Fruit fly (Drosophila melanogaster) whole organism, adult: ENCODE results near the gene wuho.

Experiments
- CG11617 ChIP-seq: fragments of 200-800 bp; sonication (Bioruptor generic); optimal IDR thresholded peaks from 2 replicates; lab custom pipeline; 2017; ENCODE audit warnings: mild to moderate bottlenecking, missing biosample characterization, missing genetic modification reagents, missing genetic modification characterization
- CG12768 ChIP-seq: fragments of 200-800 bp; sonication (Bioruptor generic); optimal IDR thresholded peaks from 2 replicates; lab custom pipeline; 2017; ENCODE audit warnings: missing biosample characterization, missing genetic modification characterization, mild to moderate bottlenecking, moderate library complexity, missing genetic modification reagents
- CG14711 ChIP-seq: fragments of 200-800 bp; sonication (Bioruptor generic); optimal IDR thresholded peaks from 2 replicates; lab custom pipeline; 2018; ENCODE audit warnings: missing biosample characterization, mild to moderate bottlenecking, missing genetic modification characterization, moderate library complexity
- CG1620 ChIP-seq: fragments of 200-800 bp; sonication (Bioruptor generic); optimal IDR thresholded peaks from 2 replicates; lab custom pipeline; 2016; ENCODE audit warnings: missing biosample characterization, missing genetic modification characterization
- CG33017 ChIP-seq: fragments of 200-800 bp; sonication (Bioruptor generic); optimal IDR thresholded peaks from 2 replicates; lab custom pipeline; 2018; ENCODE audit warnings: missing biosample characterization, mild to moderate bottlenecking, missing genetic modification characterization, moderate library complexity
- CG5204 ChIP-seq: fragments of 200-800 bp; sonication (Bioruptor generic); optimal IDR thresholded peaks from 2 replicates; lab custom pipeline; 2016; ENCODE audit warnings: missing biosample characterization, missing genetic modification characterization
- CG7045 ChIP-seq: fragments of 200-800 bp; sonication (Bioruptor generic); optimal IDR thresholded peaks from 2 replicates; lab custom pipeline; 2017; ENCODE audit warnings: missing biosample characterization, mild to moderate bottlenecking, missing genetic modification characterization
- CG7101 ChIP-seq: fragments of 200-800 bp; sonication (Bioruptor generic); optimal IDR thresholded peaks from 2 replicates; lab custom pipeline; 2018; ENCODE audit warnings: missing biosample characterization, mild to moderate bottlenecking, missing genetic modification characterization, moderate library complexity
- Clk ChIP-seq: fragments of 200-800 bp; sonication (Bioruptor generic); optimal IDR thresholded peaks from 2 replicates; lab custom pipeline; 2017; ENCODE audit warnings: missing biosample characterization, missing genetic modification characterization
- Crg-1 ChIP-seq: fragments of 200-800 bp; sonication (Bioruptor generic); optimal IDR thresholded peaks from 2 replicates; lab custom pipeline; 2016; ENCODE audit warnings: missing biosample characterization, missing genetic modification characterization
- Hr96 ChIP-seq: fragments of 200-800 bp; sonication (Bioruptor generic); optimal IDR thresholded peaks from 2 replicates; lab custom pipeline; 2016; ENCODE audit warnings: missing biosample characterization, missing genetic modification characterization
- Mnt ChIP-seq: fragments of 200-800 bp; sonication (Bioruptor generic); optimal IDR thresholded peaks from 2 replicates; lab custom pipeline; 2016; ENCODE audit warnings: missing biosample characterization, mild to moderate bottlenecking, missing genetic modification characterization
- bab1 ChIP-seq: fragments of 200-800 bp; sonication (Bioruptor generic); optimal IDR thresholded peaks from 3 replicates; lab custom pipeline; 2019; ENCODE audit warnings: missing biosample characterization, mild to moderate bottlenecking, missing genetic modification characterization, moderate library complexity
- cic ChIP-seq: fragments of 200-800 bp; sonication (Bioruptor generic); optimal IDR thresholded peaks from 2 replicates; lab custom pipeline; 2017; ENCODE audit warnings: missing biosample characterization, mild to moderate bottlenecking, missing genetic modification characterization, moderate library complexity
- cnc ChIP-seq, 2 experiments: fragments of >200 bp; optimal IDR thresholded peaks; 2 replicates each; lab custom pipeline; 2017
- kay ChIP-seq: fragments of 200-800 bp; sonication (Bioruptor generic); peaks from one replicate; lab custom pipeline; 2016; ENCODE audit warnings: missing biosample characterization, missing genetic modification characterization, borderline replicate concordance
- ovo ChIP-seq: fragments of 200-800 bp; sonication (Bioruptor generic); optimal IDR thresholded peaks from 2 replicates; lab custom pipeline; 2016; ENCODE audit warnings: missing biosample characterization, missing genetic modification characterization
- pad ChIP-seq: fragments of 200-800 bp; sonication (Bioruptor generic); optimal IDR thresholded peaks from 3 replicates; lab custom pipeline; 2017; ENCODE audit warnings: missing biosample characterization, missing genetic modification characterization, mild to moderate bottlenecking, moderate library complexity, missing genetic modification reagents
- tj ChIP-seq: fragments of 200-800 bp; sonication (Bioruptor generic); optimal IDR thresholded peaks from 3 replicates; lab custom pipeline; 2017; ENCODE audit warnings: missing biosample characterization, mild to moderate bottlenecking, missing genetic modification characterization, moderate library complexity
- toe ChIP-seq: fragments of 200-800 bp; sonication (Bioruptor generic); optimal IDR thresholded peaks from 2 replicates; lab custom pipeline; 2016; ENCODE audit warnings: missing biosample characterization, missing genetic modification characterization

wuho gene

dm6 chrX:6267187-6267711 lies 20.7 kb upstream of the wuho start, which contains the start of gene schlank:
schlank (minus strand) TSS chrX:6267228.
- peak; percentile 25 for TF ChIP-seq pad (GFP tag; lab: Kevin White, UChicago)
- no peak for TF ChIP-seq Clk (GFP tag; lab: Kevin White, UChicago)
- TF ChIP-seq CG1620 (GFP tag; lab: Kevin White, UChicago) = peak; percentile 33
- TF ChIP-seq CG11617 (GFP tag; lab: Kevin White, UChicago) = peak; percentile 44
- TF ChIP-seq cic = no peak
- TF ChIP-seq kay (GFP tag; lab: Kevin White, UChicago) = no peak
- TF ChIP-seq Hr96 (GFP tag; lab: Kevin White, UChicago) = no peak
- TF ChIP-seq CG12768 = peak; percentile 36
- TF ChIP-seq CG33017 (tag; lab: Kevin White, UChicago) = no peak
- TF ChIP-seq Mnt (GFP tag; lab: Kevin White, UChicago) = no peak
- TF ChIP-seq Crg-1 = peak; percentile 43
- peak; percentile 46 for TF ChIP-seq CG7101
- TF ChIP-seq toe (GFP tag; lab: Kevin White, UChicago) = peak; percentile 67
- no peak for TF ChIP-seq CG14711 (tag; lab: Kevin White, UChicago)
- TF ChIP-seq CG5204 (GFP tag; lab: Kevin White, UChicago) = no peak
- no peak for TF ChIP-seq tj (GFP tag; lab: Kevin White, UChicago)
- no peak for TF ChIP-seq bab1 (GFP tag; lab: Kevin White, UChicago)
- no peak for TF ChIP-seq CG7045 (GFP tag; lab: Kevin White, UChicago)
- peak; percentile 30 for TF ChIP-seq ovo (GFP tag; lab: Kevin White, UChicago)
- no peak for TF ChIP-seq cnc (optimal IDR thresholded peaks at IDR 0.05; lab: Kevin White, UChicago)

- TF ChIP-seq tj (GFP tag; lab: Kevin White, UChicago) (peak; percentile 87), ovo (GFP tag; lab: Kevin White, UChicago) (no peak)
These were observed 19.9 kb upstream of the wuho start, which contains the start of gene Spt6 for dm6 chrX:6267745-6268582. Spt6 (plus strand) TSS chrX:6267797.

dm6 chrX:6276590-6276989 lies 11.3 kb upstream of the wuho start, which contains the start of gene CG3566:
CG3566 (minus strand) TSS chrX:6276724.
- peak; percentile 3 for TF ChIP-seq CG14711 (tag; lab: Kevin White, UChicago)
- no peak for TF ChIP-seq cic
- TF ChIP-seq cnc (optimal IDR thresholded peaks at IDR 0.05; lab: Kevin White, UChicago) = no peak
- peak; percentile 11 for TF ChIP-seq ovo (GFP tag; lab: Kevin White, UChicago)
- TF ChIP-seq Hr96 (GFP tag; lab: Kevin White, UChicago) = no peak
- TF ChIP-seq kay (GFP tag; lab: Kevin White, UChicago) = peak; percentile 55
- no peak for TF ChIP-seq CG11617 (GFP tag; lab: Kevin White, UChicago)
- no peak for TF ChIP-seq toe (GFP tag; lab: Kevin White, UChicago)
- TF ChIP-seq CG7045 (GFP tag; lab: Kevin White, UChicago) = no peak
- TF ChIP-seq CG7101 = no peak
- no peak for TF ChIP-seq pad (GFP tag; lab: Kevin White, UChicago)
- TF ChIP-seq tj (GFP tag; lab: Kevin White, UChicago) = peak; percentile 17
- no peak for TF ChIP-seq CG5204 (GFP tag; lab: Kevin White, UChicago)
- TF ChIP-seq Mnt (GFP tag; lab: Kevin White, UChicago) = peak; percentile 48
- TF ChIP-seq Crg-1 = no peak
- TF ChIP-seq bab1 (GFP tag; lab: Kevin White, UChicago) = peak; percentile 47
- TF ChIP-seq CG12768 = no peak
- TF ChIP-seq CG1620 (GFP tag; lab: Kevin White, UChicago) = no peak
- no peak for TF ChIP-seq Clk (GFP tag; lab: Kevin White, UChicago)
- TF ChIP-seq CG33017 (tag; lab: Kevin White, UChicago) = no peak

- TF ChIP-seq CG7101 (peak; percentile 67), ovo (GFP tag; lab: Kevin White, UChicago) (peak; percentile 56), bab1 (GFP tag; lab: Kevin White, UChicago) (peak; percentile 55), cnc (optimal IDR thresholded peaks at IDR 0.05; lab: Kevin White, UChicago) (no peak), kay (GFP tag; lab: Kevin White, UChicago) (no peak), pad (GFP tag; lab: Kevin White, UChicago) (peak; percentile 65), CG14711 (tag; lab: Kevin White, UChicago) (no peak), CG12768 (peak; percentile 0), CG7045 (GFP tag; lab: Kevin White, UChicago) (no peak), CG11617 (GFP tag; lab: Kevin White, UChicago) (peak; percentile 38), Crg-1 (peak; percentile 20), CG5204 (GFP tag; lab: Kevin White, UChicago) (no peak), CG33017 (tag; lab: Kevin White, UChicago) (peak; percentile 34), CG1620 (GFP tag; lab: Kevin White, UChicago) (peak; percentile 49), Hr96 (GFP tag; lab: Kevin White, UChicago) (peak; percentile 42), Mnt (GFP tag; lab: Kevin White, UChicago) (peak; percentile 66), tj (GFP tag; lab: Kevin White, UChicago) (peak; percentile 41), cic (peak; percentile 32), Clk (GFP tag; lab: Kevin White, UChicago) (no peak)
These were observed 8.8 kb upstream of the wuho start for dm6 chrX:6278879-6279628.
